Fruit fly (Drosophila melanogaster) S2 (cell line): ENCODE data around the gene CG17930.

ENCODE experiments used
- CG8478 ChIP-seq: fragments of >200 bp; optimal IDR thresholded peaks from 2 replicates; lab custom pipeline; 2018
- CTCF ChIP-seq, 2 experiments: fragments of >200 bp; optimal IDR thresholded peaks; 2 replicates each; lab custom pipeline; 2018

DNA sequence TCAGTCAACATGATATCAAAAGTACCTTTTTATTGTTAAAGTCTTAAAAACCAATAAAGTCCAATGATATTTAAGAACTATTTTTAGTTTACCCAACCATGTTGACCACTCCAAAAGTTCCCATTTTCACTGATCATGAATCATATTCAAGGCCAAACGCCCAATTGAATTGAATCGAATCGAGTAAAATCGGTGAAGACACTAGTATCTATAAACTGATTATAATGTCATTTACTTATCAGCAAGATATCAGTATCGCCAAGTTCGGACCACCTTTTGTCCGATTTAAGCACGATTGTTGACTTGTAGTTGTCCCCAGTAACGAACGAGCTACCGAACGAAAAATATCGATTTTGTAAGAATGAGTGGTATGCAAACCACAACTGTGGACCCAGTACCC, 4.6 kb upstream of the CG17930 start, which contains the start of gene CG6901:
- TF ChIP-seq CG8478 (lab: Kevin White, UChicago): no peak
- no peak for TF ChIP-seq CTCF (optimal IDR thresholded peaks at IDR 0.05; lab: Kevin White, UChicago)
